Worm (Caenorhabditis elegans) whole organism, early embryonic: ENCODE data around the gene Y6G8.16.

Experiments
- aly-1 ChIP-seq: sonication (generic microtip); optimal IDR thresholded peaks from 2 replicates; lab custom pipeline; 2016; ENCODE audit warnings: missing genetic modification characterization, missing compliant biosample characterization
- ama-1 ChIP-seq: fragments of 150-350 bp; optimal IDR thresholded peaks from 2 replicates; lab custom pipeline; 2014
- ceh-13 ChIP-seq: fragments of 200-800 bp; sonication (Bioruptor generic); optimal IDR thresholded peaks from 2 replicates; lab custom pipeline; 2018; ENCODE audit warnings: mild to moderate bottlenecking, missing genetic modification characterization, missing compliant biosample characterization
- ceh-36 ChIP-seq: sonication (generic microtip); optimal IDR thresholded peaks from 2 replicates; lab custom pipeline; 2016; ENCODE audit warnings: missing genetic modification characterization, inconsistent platforms, missing compliant biosample characterization
- ets-7 ChIP-seq: sonication (generic microtip); optimal IDR thresholded peaks from 2 replicates; lab custom pipeline; 2016; ENCODE audit warnings: missing genotype, missing genetic modification characterization, missing compliant biosample characterization
- hmg-4 ChIP-seq: fragments of 200-800 bp; sonication (Bioruptor generic); optimal IDR thresholded peaks from 2 replicates; lab custom pipeline; 2018; ENCODE audit warnings: mild to moderate bottlenecking, missing genetic modification characterization, missing compliant biosample characterization
- scrt-1 ChIP-seq: fragments of 200-800 bp; sonication (Bioruptor generic); IDR thresholded peaks from 2 replicates; pipeline ENCODE4 v1.3.6; 2022; ENCODE audit warnings: missing genetic modification characterization, missing compliant biosample characterization
- tbx-11 ChIP-seq: fragments of 200-800 bp; sonication (Bioruptor generic); IDR thresholded peaks from 2 replicates; pipeline ENCODE4 v1.3.6; 2022; ENCODE audit warnings: missing genetic modification characterization, missing compliant biosample characterization
- tbx-37 ChIP-seq: fragments of 200-800 bp; sonication (Bioruptor generic); conservative IDR thresholded peaks from 2 replicates; pipeline ENCODE4 v1.3.6; 2022; ENCODE audit warnings: missing genetic modification reagents, missing genetic modification characterization, missing compliant biosample characterization
- tra-4 ChIP-seq: sonication (generic microtip); optimal IDR thresholded peaks from 2 replicates; lab custom pipeline; 2017; ENCODE audit warnings: missing genetic modification characterization, missing compliant biosample characterization

DNA sequence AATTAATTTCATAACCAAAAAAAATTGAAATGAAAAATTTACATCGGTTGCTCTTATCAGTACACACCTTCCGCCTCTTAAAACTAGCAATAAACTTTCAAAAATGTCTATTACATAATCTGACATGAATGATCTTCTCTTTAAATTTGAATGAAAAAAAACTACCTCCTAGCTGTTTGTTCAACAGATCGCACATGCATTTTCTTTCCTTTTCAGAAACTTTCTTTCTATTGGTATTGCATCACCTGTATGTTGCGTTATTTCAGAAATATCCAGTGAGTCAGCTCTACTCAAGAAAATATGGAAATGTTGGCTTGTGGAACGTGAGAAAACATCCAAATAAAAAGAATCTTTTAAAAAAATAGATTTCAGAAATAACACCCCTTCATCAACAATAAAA, 17.1 kb downstream of the Y6G8.16 start, which contains the start of gene F57G4.1:
- TF ChIP-seq aly-1 (tag; lab: Kevin White, UChicago) (no peak), ama-1 (lab: Kevin White, UChicago) (no peak), ceh-13 (no peak), hmg-4 (GFP tag; lab: Kevin White, UChicago) (no peak), ceh-36 (tag; lab: Kevin White, UChicago) (no peak), tbx-11 (GFP tag; lab: Robert Waterston, UW) (no peak), tbx-37 (GFP tag; lab: Robert Waterston, UW) (no peak), scrt-1 (no peak), tra-4 (no peak), ets-7 (tag; lab: Kevin White, UChicago) (no peak)
